Worm (Caenorhabditis elegans): ENCODE results near the gene Y82E9BL.18.

DNA sequence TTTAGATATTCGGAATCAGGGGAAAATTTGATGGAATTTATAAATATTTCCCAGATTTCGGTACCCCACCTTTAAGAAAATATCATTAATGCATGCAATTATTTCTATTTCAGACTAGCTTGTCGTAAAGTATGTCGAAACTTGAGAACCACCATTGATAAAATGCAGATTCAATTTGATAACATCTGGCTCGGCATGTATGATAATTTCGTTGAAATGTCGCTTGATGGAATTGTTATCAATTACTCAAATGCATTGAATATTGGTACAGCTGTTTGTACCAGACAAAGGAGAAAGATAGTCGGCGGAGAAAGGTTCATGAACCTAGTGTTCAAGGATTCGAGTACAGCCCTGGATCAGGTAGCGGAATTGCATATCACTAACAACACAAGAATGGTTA lies 5.3 kb downstream of the Y82E9BL.18 start, which contains the start of gene Y82E9BL.19:
- TF ChIP-seq R02D3.7 (tag; optimal IDR thresholded peaks at IDR 0.05) (no peak), sma-3 (GFP tag; optimal IDR thresholded peaks at IDR 0.05) (no peak), skn-1 (tag; optimal IDR thresholded peaks at IDR 0.05) (no peak), nhr-12 (tag; optimal IDR thresholded peaks at IDR 0.05) (no peak), snpc-4 (tag; optimal IDR thresholded peaks at IDR 0.05) (no peak), ztf-11 (tag; optimal IDR thresholded peaks at IDR 0.05) (no peak), zag-1 (tag; optimal IDR thresholded peaks at IDR 0.05) (no peak), unc-62 (GFP tag; optimal IDR thresholded peaks at IDR 0.05) (no peak), blmp-1 (tag; optimal IDR thresholded peaks at IDR 0.05; ENCODE audit: insufficient read depth) (no peak), nhr-77 (tag; optimal IDR thresholded peaks at IDR 0.05) (no peak)

Data from whole organism, L2 larva.